Worm (Caenorhabditis elegans): ENCODE results near the gene F54G2.1.

The F54G2.1 gene

ce11 chrX:2684448-2684847 lies 20.3 kb upstream of the F54G2.1 start:
- no peak for TF ChIP-seq mes-4 (tag; optimal IDR thresholded peaks at IDR 0.05)
- TF ChIP-seq zfh-2 (GFP tag; conservative IDR thresholded peaks at IDR 0.05) = peak; percentile 48
- TF ChIP-seq lir-1 (GFP tag; conservative IDR thresholded peaks at IDR 0.05) = no peak
- TF ChIP-seq pbrm-1 (GFP tag; IDR thresholded peaks at IDR 0.05) = no peak

- TF ChIP-seq ccch-3 (GFP tag; optimal IDR thresholded peaks at IDR 0.05) (no peak), lir-1 (GFP tag; conservative IDR thresholded peaks at IDR 0.05) (no peak), ceh-91 (GFP tag; IDR thresholded peaks at IDR 0.05) (no peak), hmg-20 (GFP tag; IDR thresholded peaks at IDR 0.05) (no peak), ztf-18 (tag; optimal IDR thresholded peaks at IDR 0.05) (no peak), tbp1 (GFP tag; optimal IDR thresholded peaks at IDR 0.05) (no peak), sptf-2 (GFP tag; optimal IDR thresholded peaks at IDR 0.05) (no peak), snpc-3.4 (tag; optimal IDR thresholded peaks at IDR 0.05) (no peak), gei-17 (GFP tag; optimal IDR thresholded peaks at IDR 0.05) (no peak), die-1 (tag; optimal IDR thresholded peaks at IDR 0.05) (no peak), ztf-3 (GFP tag; optimal IDR thresholded peaks at IDR 0.05) (no peak), ekl-4 (GFP tag; IDR thresholded peaks at IDR 0.05) (no peak), ztf-26 (tag; optimal IDR thresholded peaks at IDR 0.05) (no peak)
These were observed 10.3 kb upstream of the F54G2.1 start for ce11 chrX:2674514-2674913.

ce11 chrX:2673272-2673671 lies 9.1 kb upstream of the F54G2.1 start, which contains the start of gene ser-7:
Gene ser-7, plus strand, starts transcription at chrX:2673572.
- no peak for TF ChIP-seq ceh-58 (GFP tag; IDR thresholded peaks at IDR 0.05)
- TF ChIP-seq mcd-1 (GFP tag; IDR thresholded peaks at IDR 0.05) = no peak
- no peak for TF ChIP-seq sdz-38 (tag; optimal IDR thresholded peaks at IDR 0.05)
- no peak for TF ChIP-seq B0336.3 (GFP tag; IDR thresholded peaks at IDR 0.05)

ce11 chrX:2667779-2668178 lies 3.6 kb upstream of the F54G2.1 start, which contains the start of gene C09B7.2:
Gene C09B7.2, plus strand, starts transcription at chrX:2668127.
- TF ChIP-seq B0336.3 (GFP tag; IDR thresholded peaks at IDR 0.05) (no peak), Y79H2A.3 (GFP tag; conservative IDR thresholded peaks at IDR 0.05) (no peak), madf-3 (GFP tag; IDR thresholded peaks at IDR 0.05) (no peak), zim-3 (tag; optimal IDR thresholded peaks at IDR 0.05) (no peak), hlh-12 (tag; optimal IDR thresholded peaks at IDR 0.05) (no peak), bed-2 (GFP tag; IDR thresholded peaks at IDR 0.05) (no peak), Y67H2A.10 (GFP tag; conservative IDR thresholded peaks at IDR 0.05) (no peak; the same call in 1 of the 2 replicates), dpff-1 (tag; optimal IDR thresholded peaks at IDR 0.05) (no peak), hlh-26 (GFP tag; conservative IDR thresholded peaks at IDR 0.05) (no peak), ets-4 (GFP tag; optimal IDR thresholded peaks at IDR 0.05) (no peak), ceh-100 (GFP tag; IDR thresholded peaks at IDR 0.05) (no peak), F37B4.10 (GFP tag; IDR thresholded peaks at IDR 0.05) (no peak), madf-8 (GFP tag; conservative IDR thresholded peaks at IDR 0.05) (no peak), ztf-18 (tag; optimal IDR thresholded peaks at IDR 0.05) (peak; percentile 11), K11D2.4 (GFP tag; IDR thresholded peaks at IDR 0.05) (peak; percentile 42; the same call in 1 of the 2 replicates), ztf-26 (tag; optimal IDR thresholded peaks at IDR 0.05) (peak; percentile 26), chd-7 (tag; optimal IDR thresholded peaks at IDR 0.05) (no peak), mel-28 (tag; optimal IDR thresholded peaks at IDR 0.05; ENCODE audit: borderline replicate concordance) (no peak), nfya-2 (GFP tag; IDR thresholded peaks at IDR 0.05) (no peak), aptf-2 (GFP tag; conservative IDR thresholded peaks at IDR 0.05) (no peak), mcd-1 (GFP tag; IDR thresholded peaks at IDR 0.05) (peak; percentile 25; the same call in 1 of the 2 replicates), atf-7 (tag; optimal IDR thresholded peaks at IDR 0.05) (peak; percentile 14), pbrm-1 (GFP tag; IDR thresholded peaks at IDR 0.05) (0 out of 2 replicates have a peak, but pooled peaks have one; percentile 45), nfyb-1 (GFP tag; IDR thresholded peaks at IDR 0.05) (0 out of 2 replicates have a peak, but pooled peaks have one; percentile 20), nhr-120 (GFP tag; IDR thresholded peaks at IDR 0.05) (no peak), ccch-3 (GFP tag; optimal IDR thresholded peaks at IDR 0.05) (no peak), fkh-3 (tag; optimal IDR thresholded peaks at IDR 0.05) (no peak), cebp-1 (GFP tag; IDR thresholded peaks at IDR 0.05) (no peak), cebp-1 (tag; optimal IDR thresholded peaks at IDR 0.05) (no peak), rpc-1 (optimal IDR thresholded peaks at IDR 0.05) (no peak), rpc-1 (tag; optimal IDR thresholded peaks at IDR 0.05) (no peak)
